Fruit fly (Drosophila melanogaster) whole organism, pupa: ENCODE results near the gene CG13239.

Experiments
- CG8301 ChIP-seq: fragments of 200-800 bp; sonication (Bioruptor generic); optimal IDR thresholded peaks from 2 replicates; lab custom pipeline; 2018; ENCODE audit warnings: missing biosample characterization, mild to moderate bottlenecking, missing genetic modification characterization
- CG9948 ChIP-seq: fragments of 200-800 bp; sonication (Bioruptor generic); optimal IDR thresholded peaks from 2 replicates; lab custom pipeline; 2018; ENCODE audit warnings: missing biosample characterization, mild to moderate bottlenecking, missing genetic modification characterization, moderate library complexity
- Ets98B ChIP-seq: fragments of 200-800 bp; sonication (Bioruptor generic); IDR thresholded peaks from 2 replicates; pipeline ENCODE4 v1.3.6; 2022; ENCODE audit warnings: missing biosample characterization, missing genetic modification characterization
- Pif1A ChIP-seq: fragments of 200-800 bp; sonication (Bioruptor generic); optimal IDR thresholded peaks from 3 replicates; lab custom pipeline; 2016; ENCODE audit warnings: missing biosample characterization, missing genetic modification characterization
- Pif1B ChIP-seq: fragments of 200-800 bp; sonication (Bioruptor generic); optimal IDR thresholded peaks from 3 replicates; lab custom pipeline; 2016; ENCODE audit warnings: missing biosample characterization, missing genetic modification characterization
- Snoo ChIP-seq: fragments of 200-800 bp; sonication (Bioruptor generic); optimal IDR thresholded peaks from 3 replicates; lab custom pipeline; 2017; ENCODE audit warnings: missing biosample characterization, mild to moderate bottlenecking, missing genetic modification characterization, inconsistent platforms
- fd96Ca ChIP-seq: fragments of 200-800 bp; sonication (Bioruptor generic); IDR thresholded peaks from 3 replicates; pipeline ENCODE4 v1.3.6; 2022; ENCODE audit warnings: missing biosample characterization, missing genetic modification characterization
- rn ChIP-seq: fragments of 200-800 bp; sonication (Bioruptor generic); IDR thresholded peaks from 2 replicates; pipeline ENCODE4 v1.3.6; 2022; ENCODE audit warnings: missing biosample characterization, missing genetic modification characterization

DNA sequence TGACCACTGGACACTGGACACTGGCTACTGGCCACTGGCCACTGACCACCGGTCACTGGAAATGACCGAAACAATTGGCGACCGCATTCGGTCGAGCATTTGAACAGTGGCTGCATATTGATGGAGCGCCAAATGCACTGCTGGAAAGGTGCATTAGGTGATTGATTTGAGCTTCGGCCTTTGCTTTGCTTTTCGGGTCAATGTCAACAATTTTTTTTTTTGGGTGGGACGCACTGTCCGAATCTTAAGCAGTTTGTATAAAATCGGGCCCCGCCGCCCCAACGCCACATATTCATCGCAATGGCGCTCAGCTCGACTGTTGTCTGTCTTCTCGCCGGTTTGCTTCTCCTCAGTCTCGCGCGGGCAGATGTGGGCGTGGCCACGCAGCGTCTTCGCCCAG lies at the start of gene CG13239:
- no peak for TF ChIP-seq Ets98B (GFP tag; lab: Robert Waterston, UW)
- TF ChIP-seq CG8301 (tag; lab: Kevin White, UChicago), result no peak
- no peak for TF ChIP-seq fd96Ca (GFP tag; lab: Robert Waterston, UW)
- no peak for TF ChIP-seq Pif1A
- no peak for TF ChIP-seq CG9948
- no peak for TF ChIP-seq Pif1B
- no peak for TF ChIP-seq rn
- no peak for TF ChIP-seq Snoo
